Worm (Caenorhabditis elegans) whole organism, young adult: ENCODE results near the gene far-6.

Experiments used
- B0336.3 ChIP-seq: fragments of 200-800 bp; sonication (Bioruptor generic); IDR thresholded peaks from 2 replicates; pipeline ENCODE4 v1.3.6; 2022; ENCODE audit warnings: missing genetic modification characterization, missing compliant biosample characterization
- C06A6.2 ChIP-seq: fragments of 200-800 bp; sonication (Bioruptor generic); conservative IDR thresholded peaks from 2 replicates; pipeline ENCODE4 v1.3.6; 2022; ENCODE audit warnings: missing genetic modification characterization, missing compliant biosample characterization
- C17E4.6 ChIP-seq: fragments of 200-800 bp; sonication (Bioruptor generic); IDR thresholded peaks from 2 replicates; pipeline ENCODE4 v1.3.6; 2022; ENCODE audit warnings: missing genetic modification reagents, missing genetic modification characterization, missing compliant biosample characterization
- D2030.7 ChIP-seq: fragments of 200-800 bp; sonication (Bioruptor generic); IDR thresholded peaks from 2 replicates; pipeline ENCODE4 v1.3.6; 2022; ENCODE audit warnings: missing genetic modification reagents, missing genetic modification characterization, missing compliant biosample characterization
- F23B12.7 ChIP-seq: sonication (generic microtip); optimal IDR thresholded peaks from 2 replicates; lab custom pipeline; 2017; ENCODE audit warnings: missing genetic modification characterization, mild to moderate bottlenecking, missing compliant biosample characterization, antibody characterized with exemption, moderate library complexity; ENCODE audit not compliant: insufficient read depth
- F49E8.2 ChIP-seq: sonication (generic microtip); optimal IDR thresholded peaks from 3 replicates; lab custom pipeline; 2017; ENCODE audit warnings: missing genetic modification characterization, mild to moderate bottlenecking, missing compliant biosample characterization, antibody characterized with exemption, moderate library complexity; ENCODE audit not compliant: insufficient read depth
- F57A8.1 ChIP-seq: fragments of 200-800 bp; sonication (Bioruptor generic); optimal IDR thresholded peaks from 2 replicates; lab custom pipeline; 2018; ENCODE audit warnings: mild to moderate bottlenecking, missing genetic modification characterization, moderate library complexity, missing compliant biosample characterization
- K12H6.12 ChIP-seq: fragments of 200-800 bp; sonication (Bioruptor generic); optimal IDR thresholded peaks from 2 replicates; lab custom pipeline; 2018; ENCODE audit warnings: mild to moderate bottlenecking, missing genetic modification characterization, missing compliant biosample characterization
- T07F8.4 ChIP-seq: sonication (generic microtip); optimal IDR thresholded peaks from 2 replicates; lab custom pipeline; 2016; ENCODE audit warnings: mild to moderate bottlenecking, missing genetic modification characterization, moderate library complexity, missing compliant biosample characterization
- Y56A3A.18 ChIP-seq: fragments of 200-800 bp; sonication (Bioruptor generic); IDR thresholded peaks from 2 replicates; pipeline ENCODE4 v1.3.6; 2022; ENCODE audit warnings: missing genetic modification reagents, missing genetic modification characterization, missing compliant biosample characterization
- Y95B8A.8 ChIP-seq: fragments of 200-800 bp; sonication (Bioruptor generic); IDR thresholded peaks from 2 replicates; pipeline ENCODE4 v1.3.6; 2022; ENCODE audit warnings: missing genetic modification reagents, missing genetic modification characterization, missing compliant biosample characterization
- ZK185.1 ChIP-seq: sonication (generic microtip); optimal IDR thresholded peaks from 2 replicates; lab custom pipeline; 2016; ENCODE audit warnings: mild to moderate bottlenecking, missing genetic modification characterization, missing compliant biosample characterization; ENCODE audit not compliant: poor library complexity, severe bottlenecking
- ama-1 ChIP-seq, 3 experiments: fragments of 150-350 bp in 1 of 3; sonication (generic microtip) in 2 of 3; optimal IDR thresholded peaks; 2 replicates each; lab custom pipeline; 2014 to 2018; ENCODE audit warnings: missing biosample characterization in 2 of 3, missing genetic modification characterization in 2 of 3, missing genetic modification reagents in 2 of 3
- atf-7 ChIP-seq: sonication (generic microtip); optimal IDR thresholded peaks from 2 replicates; lab custom pipeline; 2017; ENCODE audit warnings: mild to moderate bottlenecking, missing genetic modification characterization, missing compliant biosample characterization
- bed-2 ChIP-seq: fragments of 200-800 bp; sonication (Bioruptor generic); IDR thresholded peaks from 2 replicates; pipeline ENCODE4 v1.3.6; 2022; ENCODE audit warnings: missing genetic modification reagents, missing genetic modification characterization, missing compliant biosample characterization
- cebp-1 ChIP-seq, 2 experiments: fragments of 200-800 bp in 1 of 2; sonication (Bioruptor generic) in 1 of 2; sonication (generic microtip) in 1 of 2; IDR thresholded peaks in 1 of 2; optimal IDR thresholded peaks in 1 of 2; 2 replicates each; pipeline versions ENCODE4 v1.3.6 to Lab custom; 2017 to 2022; ENCODE audit warnings: missing compliant biosample characterization in 2 of 2, missing genetic modification characterization in 2 of 2, mild to moderate bottlenecking in 1 of 2, missing genetic modification reagents in 1 of 2, moderate library complexity in 1 of 2
- ceh-27 ChIP-seq: fragments of 200-800 bp; sonication (Bioruptor generic); optimal IDR thresholded peaks from 2 replicates; lab custom pipeline; 2018; ENCODE audit warnings: mild to moderate bottlenecking, missing genetic modification characterization, moderate library complexity, missing compliant biosample characterization
- dox-1 ChIP-seq: fragments of 200-800 bp; sonication (Bioruptor generic); IDR thresholded peaks from 2 replicates; pipeline ENCODE4 v1.3.6; 2022; ENCODE audit warnings: missing genetic modification reagents, missing genetic modification characterization, missing compliant biosample characterization
- dpl-1 ChIP-seq: fragments of 150-350 bp; optimal IDR thresholded peaks from 2 replicates; lab custom pipeline; 2014; ENCODE audit warnings: missing biosample characterization, missing genetic modification reagents, missing genetic modification characterization
- fkh-3 ChIP-seq: sonication (generic microtip); optimal IDR thresholded peaks from 2 replicates; lab custom pipeline; 2016; ENCODE audit warnings: mild to moderate bottlenecking, missing genetic modification characterization, missing compliant biosample characterization
- gei-17 ChIP-seq: fragments of 200-800 bp; sonication (Bioruptor generic); optimal IDR thresholded peaks from 2 replicates; lab custom pipeline; 2018; ENCODE audit warnings: mild to moderate bottlenecking, missing genetic modification characterization, missing compliant biosample characterization
- lin-26 ChIP-seq: fragments of 200-800 bp; sonication (Bioruptor generic); IDR thresholded peaks from 2 replicates; pipeline ENCODE4 v1.3.6; 2022; ENCODE audit warnings: missing genetic modification reagents, missing genetic modification characterization, missing compliant biosample characterization
- lin-40 ChIP-seq: sonication (generic microtip); optimal IDR thresholded peaks from 2 replicates; lab custom pipeline; 2016; ENCODE audit warnings: missing genetic modification characterization, mild to moderate bottlenecking, missing compliant biosample characterization, missing genotype, missing genetic modification reagents
- lir-1 ChIP-seq: fragments of 200-800 bp; sonication (Bioruptor generic); conservative IDR thresholded peaks from 2 replicates; pipeline ENCODE4 v1.3.6; 2022; ENCODE audit warnings: missing genetic modification reagents, missing genetic modification characterization, missing compliant biosample characterization
- lsl-1 ChIP-seq: fragments of 200-800 bp; sonication (Bioruptor generic); optimal IDR thresholded peaks from 2 replicates; lab custom pipeline; 2018; ENCODE audit warnings: mild to moderate bottlenecking, missing genetic modification characterization, moderate library complexity, missing compliant biosample characterization
- lsy-27 ChIP-seq: sonication (generic microtip); optimal IDR thresholded peaks from 2 replicates; lab custom pipeline; 2017; ENCODE audit warnings: missing genetic modification characterization, mild to moderate bottlenecking, missing compliant biosample characterization, antibody characterized with exemption, missing genotype, borderline replicate concordance; ENCODE audit not compliant: insufficient read depth
- mcd-1 ChIP-seq: fragments of 200-800 bp; sonication (Bioruptor generic); IDR thresholded peaks from 2 replicates; pipeline ENCODE4 v1.3.6; 2022; ENCODE audit warnings: missing genetic modification reagents, missing genetic modification characterization, missing compliant biosample characterization
- nfya-1 ChIP-seq: sonication (generic microtip); optimal IDR thresholded peaks from 2 replicates; lab custom pipeline; 2017; ENCODE audit warnings: antibody characterized with exemption, missing compliant biosample characterization, missing genetic modification characterization, borderline replicate concordance; ENCODE audit not compliant: insufficient read depth
- nhr-80 ChIP-seq: sonication (generic microtip); optimal IDR thresholded peaks from 2 replicates; lab custom pipeline; 2016; ENCODE audit warnings: missing genetic modification characterization, missing compliant biosample characterization
- repo-1 ChIP-seq: sonication (generic microtip); optimal IDR thresholded peaks from 2 replicates; lab custom pipeline; 2017; ENCODE audit warnings: mild to moderate bottlenecking, missing genetic modification characterization, missing compliant biosample characterization
- rpc-1 ChIP-seq, 2 experiments: fragments of 150-350 bp in 1 of 2; sonication (generic microtip) in 1 of 2; optimal IDR thresholded peaks; 2 replicates each; lab custom pipeline; 2014 to 2018; ENCODE audit warnings: missing biosample characterization in 1 of 2, missing genetic modification characterization in 1 of 2, missing genetic modification reagents in 1 of 2, missing genotype in 1 of 2
- snpc-3.4 ChIP-seq: sonication (generic microtip); optimal IDR thresholded peaks from 2 replicates; lab custom pipeline; 2017; ENCODE audit warnings: missing genetic modification characterization, mild to moderate bottlenecking, missing compliant biosample characterization, antibody characterized with exemption, moderate library complexity, missing genotype, missing genetic modification reagents
- tbx-9 ChIP-seq: sonication (generic microtip); optimal IDR thresholded peaks from 2 replicates; lab custom pipeline; 2016; ENCODE audit warnings: borderline replicate concordance, missing genetic modification characterization, inconsistent platforms, missing compliant biosample characterization
- unc-62 ChIP-seq: fragments of 150-350 bp; optimal IDR thresholded peaks from 2 replicates; lab custom pipeline; 2014; ENCODE audit warnings: missing biosample characterization, missing genetic modification reagents, missing genetic modification characterization
- xnd-1 ChIP-seq: sonication (generic microtip); optimal IDR thresholded peaks from 2 replicates; lab custom pipeline; 2016; ENCODE audit warnings: missing genotype, missing genetic modification reagents, missing genetic modification characterization, missing compliant biosample characterization
- zfh-2 ChIP-seq: fragments of 200-800 bp; sonication (Bioruptor generic); conservative IDR thresholded peaks from 2 replicates; pipeline ENCODE4 v1.3.6; 2022; ENCODE audit warnings: missing genetic modification reagents, missing genetic modification characterization, missing compliant biosample characterization
- zim-3 ChIP-seq: sonication (generic microtip); optimal IDR thresholded peaks from 2 replicates; lab custom pipeline; 2017; ENCODE audit warnings: mild to moderate bottlenecking, missing genetic modification characterization, moderate library complexity, missing compliant biosample characterization
- ztf-22 ChIP-seq: fragments of 200-800 bp; sonication (Bioruptor generic); optimal IDR thresholded peaks from 2 replicates; lab custom pipeline; 2018; ENCODE audit warnings: mild to moderate bottlenecking, missing genetic modification characterization, moderate library complexity, missing compliant biosample characterization
- ztf-28 ChIP-seq: fragments of 200-800 bp; sonication (Bioruptor generic); IDR thresholded peaks from 2 replicates; pipeline ENCODE4 v1.3.6; 2022; ENCODE audit warnings: missing genetic modification reagents, missing genetic modification characterization, missing compliant biosample characterization

The far-6 gene

DNA sequence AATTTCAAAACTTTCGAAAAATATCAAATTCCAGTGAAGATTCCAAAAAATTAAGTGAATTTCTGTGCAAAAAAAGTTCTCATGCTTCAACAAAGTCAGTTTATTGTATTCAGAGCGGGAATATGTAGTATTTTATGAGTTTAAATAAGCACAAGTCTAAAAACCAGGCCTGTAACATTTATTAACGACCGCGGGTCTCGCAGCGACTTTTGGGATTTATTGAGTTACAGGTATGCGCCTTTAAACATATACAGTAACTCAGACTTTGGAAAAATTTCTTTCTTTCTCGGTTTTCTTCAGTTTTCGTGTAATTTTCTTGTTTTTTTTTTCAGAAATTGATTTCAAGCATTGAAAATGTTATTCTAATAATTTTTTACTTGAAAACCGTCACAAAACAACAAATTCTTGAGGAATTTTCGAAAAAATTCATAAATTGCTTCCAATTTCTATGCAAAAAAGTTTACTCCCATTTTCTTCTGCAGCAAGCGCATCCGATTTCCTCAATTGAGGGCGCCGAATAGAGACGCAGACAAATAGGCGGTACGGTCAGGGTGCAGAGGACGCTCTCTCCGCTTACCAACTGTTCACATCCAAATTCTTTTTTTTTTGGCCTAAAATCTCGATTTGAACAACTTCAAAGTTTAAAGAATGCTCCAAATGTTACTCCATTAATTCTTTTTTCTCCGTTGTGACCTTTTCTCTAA is 16.7 kb upstream of the far-6 start (continued):
- no peak for TF ChIP-seq K12H6.12 (tag; lab: Kevin White, UChicago)
- no peak for TF ChIP-seq F57A8.1 (GFP tag; lab: Kevin White, UChicago)
- no peak for TF ChIP-seq Y95B8A.8 (GFP tag; lab: Robert Waterston, UW)
- TF ChIP-seq nfya-1 (tag; lab: Kevin White, UChicago): no peak
- no peak for TF ChIP-seq ceh-27 (GFP tag; lab: Kevin White, UChicago)
- no peak for TF ChIP-seq C17E4.6 (GFP tag; lab: Robert Waterston, UW)
- no peak for TF ChIP-seq zim-3 (tag; lab: Kevin White, UChicago)
- TF ChIP-seq xnd-1: peak; percentile 99
- TF ChIP-seq zfh-2 (GFP tag; lab: Robert Waterston, UW): no peak
- peak; percentile 16 for TF ChIP-seq dpl-1 (GFP tag; lab: Kevin White, UChicago)
- 0 out of 2 replicates have a peak, but pooled peaks have one; percentile 31 for TF ChIP-seq mcd-1
- TF ChIP-seq fkh-3: no peak
- TF ChIP-seq lir-1 (GFP tag; lab: Robert Waterston, UW): no peak
- TF ChIP-seq bed-2 (GFP tag; lab: Robert Waterston, UW): no peak
- no peak for TF ChIP-seq C06A6.2 (GFP tag; lab: Robert Waterston, UW)
- no peak for TF ChIP-seq ama-1 (optimal IDR thresholded peaks at IDR 0.05; lab: Kevin White, UChicago)
- no peak for TF ChIP-seq ama-1 (GFP tag; optimal IDR thresholded peaks at IDR 0.05; lab: Kevin White, UChicago)
- no peak for TF ChIP-seq atf-7 (tag; lab: Kevin White, UChicago)
- TF ChIP-seq Y56A3A.18 (GFP tag; lab: Robert Waterston, UW): no peak
- TF ChIP-seq T07F8.4 (tag; lab: Kevin White, UChicago): no peak
- TF ChIP-seq tbx-9 (tag; lab: Kevin White, UChicago): no peak
- TF ChIP-seq ztf-28: no peak
- peak; percentile 41; the same call in 1 of the 2 replicates for TF ChIP-seq D2030.7 (GFP tag; lab: Robert Waterston, UW)
- peak; percentile 83 for TF ChIP-seq lsl-1
- no peak for TF ChIP-seq F23B12.7 (tag; lab: Kevin White, UChicago)
- no peak for TF ChIP-seq ztf-22
- TF ChIP-seq rpc-1 (optimal IDR thresholded peaks at IDR 0.05; lab: Kevin White, UChicago): no peak
- no peak for TF ChIP-seq rpc-1 (tag; optimal IDR thresholded peaks at IDR 0.05; lab: Kevin White, UChicago)

DNA sequence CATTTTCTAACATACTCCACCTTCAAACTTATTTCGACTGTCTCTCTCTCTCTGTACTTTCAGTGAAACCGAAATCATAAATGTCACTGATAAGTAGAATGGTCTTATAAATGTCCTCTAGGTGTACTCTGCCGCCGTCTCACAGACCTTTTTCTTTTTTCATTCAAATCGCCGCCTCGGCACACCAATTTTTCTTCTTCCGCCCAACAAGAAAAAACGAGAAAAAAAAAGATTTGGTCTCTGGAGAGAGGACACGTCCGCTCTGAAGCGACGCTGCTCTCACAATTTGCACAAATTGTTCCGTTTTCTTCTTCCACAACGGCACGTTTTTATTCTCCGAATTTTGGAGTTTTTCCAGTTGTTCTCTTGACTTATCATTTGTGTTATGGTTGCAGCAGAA is 15.0 kb upstream of the far-6 start:
- TF ChIP-seq ZK185.1 (tag; lab: Kevin White, UChicago): peak; percentile 13
- no peak for TF ChIP-seq snpc-3.4
- peak; percentile 72 for TF ChIP-seq nhr-80 (tag; lab: Kevin White, UChicago)
- TF ChIP-seq F49E8.2: no peak
- TF ChIP-seq lsy-27 (tag; lab: Kevin White, UChicago): no peak
- 0 out of 2 replicates have a peak, but pooled peaks have one; percentile 64 for TF ChIP-seq lin-26 (GFP tag; lab: Robert Waterston, UW)
- TF ChIP-seq cebp-1 (GFP tag; IDR thresholded peaks at IDR 0.05; lab: Robert Waterston, UW): no peak
- peak; percentile 14 for TF ChIP-seq cebp-1 (tag; optimal IDR thresholded peaks at IDR 0.05; lab: Kevin White, UChicago)
- TF ChIP-seq lin-40 (tag; lab: Kevin White, UChicago): peak; percentile 1
- no peak for TF ChIP-seq unc-62
- TF ChIP-seq repo-1 (tag; lab: Kevin White, UChicago): no peak
- TF ChIP-seq zfh-2 (GFP tag; lab: Robert Waterston, UW): peak; percentile 48; the same call in 1 of the 2 replicates
- 0 out of 2 replicates have a peak, but pooled peaks have one; percentile 18 for TF ChIP-seq C06A6.2 (GFP tag; lab: Robert Waterston, UW)
- TF ChIP-seq gei-17 (GFP tag; lab: Kevin White, UChicago): no peak
- TF ChIP-seq dox-1 (GFP tag; lab: Robert Waterston, UW): peak; percentile 32; the same call in 1 of the 2 replicates
- 0 out of 2 replicates have a peak, but pooled peaks have one; percentile 23 for TF ChIP-seq B0336.3 (GFP tag; lab: Robert Waterston, UW)
